Worm (Caenorhabditis elegans) whole organism, L4 larva: ENCODE data around the gene sars-2.
A peak's percentile ranks its signal among the peaks of the same experiment; 100 is the strongest.

Experiments
- D1046.2 ChIP-seq: fragments of 200-800 bp; sonication (Bioruptor generic); IDR thresholded peaks from 2 replicates; pipeline ENCODE4 v1.3.6; 2022; ENCODE audit warnings: missing genetic modification characterization, missing compliant biosample characterization
- F10B5.3 ChIP-seq: sonication (generic microtip); optimal IDR thresholded peaks from 2 replicates; lab custom pipeline; 2016; ENCODE audit warnings: mild to moderate bottlenecking, missing genetic modification characterization, missing compliant biosample characterization
- F26F4.8 ChIP-seq: fragments of 200-800 bp; sonication (Bioruptor generic); conservative IDR thresholded peaks from 2 replicates; pipeline ENCODE4 v1.3.6; 2022; ENCODE audit warnings: missing genetic modification characterization, missing compliant biosample characterization
- F44E2.7 ChIP-seq: fragments of 200-800 bp; sonication (Bioruptor generic); IDR thresholded peaks from 2 replicates; pipeline ENCODE4 v2.1.2; 2022; ENCODE audit warnings: missing genetic modification characterization, missing compliant biosample characterization
- T26A8.4 ChIP-seq: fragments of 200-800 bp; sonication (Bioruptor generic); IDR thresholded peaks from 2 replicates; pipeline ENCODE4 v1.3.6; 2022; ENCODE audit warnings: missing genetic modification characterization, missing compliant biosample characterization
- Y75B8A.6 ChIP-seq: fragments of 200-800 bp; sonication (Bioruptor generic); IDR thresholded peaks from 2 replicates; pipeline ENCODE4 v1.3.6; 2022; ENCODE audit warnings: missing genetic modification reagents, missing genetic modification characterization, missing compliant biosample characterization
- ZK337.2 ChIP-seq: fragments of 200-800 bp; sonication (Bioruptor generic); IDR thresholded peaks from 2 replicates; pipeline ENCODE4 v1.3.6; 2022; ENCODE audit warnings: missing genetic modification reagents, missing genetic modification characterization, missing compliant biosample characterization
- ZK546.5 ChIP-seq, 2 experiments: sonication (generic microtip); optimal IDR thresholded peaks; 2 replicates each; lab custom pipeline; 2017; ENCODE audit warnings: missing biosample characterization in 2 of 2, missing genetic modification characterization in 2 of 2
- aha-1 ChIP-seq: fragments of 150-350 bp; peaks from one replicate; lab custom pipeline; 2014; ENCODE audit warnings: missing biosample characterization, missing genetic modification characterization
- ama-1 ChIP-seq: fragments of 150-350 bp; optimal IDR thresholded peaks from 2 replicates; lab custom pipeline; 2014; ENCODE audit warnings: inconsistent platforms, mixed read lengths
- ceh-28 ChIP-seq: fragments of 150-350 bp; optimal IDR thresholded peaks from 2 replicates; lab custom pipeline; 2014; ENCODE audit warnings: missing biosample characterization, missing genetic modification reagents, missing genetic modification characterization
- ceh-32 ChIP-seq: sonication (generic microtip); optimal IDR thresholded peaks from 2 replicates; lab custom pipeline; 2016; ENCODE audit warnings: mild to moderate bottlenecking, missing genetic modification characterization, missing compliant biosample characterization; ENCODE audit not compliant: poor library complexity
- ceh-44 ChIP-seq: fragments of 200-800 bp; sonication (Bioruptor generic); IDR thresholded peaks from 2 replicates; pipeline ENCODE4 v1.3.6; 2022; ENCODE audit warnings: missing genetic modification reagents, missing genetic modification characterization, missing compliant biosample characterization
- ceh-82 ChIP-seq: sonication (generic microtip); optimal IDR thresholded peaks from 2 replicates; lab custom pipeline; 2017; ENCODE audit warnings: missing biosample characterization, missing genetic modification characterization
- daf-12 ChIP-seq: fragments of 150-350 bp; optimal IDR thresholded peaks from 2 replicates; lab custom pipeline; 2014; ENCODE audit warnings: missing biosample characterization, missing genetic modification reagents, missing genetic modification characterization
- daf-16 ChIP-seq, 3 experiments: sonication (generic microtip); optimal IDR thresholded peaks; 2 replicates each; lab custom pipeline; 2016 to 2017; ENCODE audit warnings: missing genetic modification characterization in 3 of 3, missing genetic modification reagents in 3 of 3, mild to moderate bottlenecking in 2 of 3, missing compliant biosample characterization in 2 of 3, missing biosample characterization in 1 of 3, moderate library complexity in 1 of 3
- daf-8 ChIP-seq: fragments of 200-800 bp; sonication (Bioruptor generic); IDR thresholded peaks from 2 replicates; pipeline ENCODE4 v1.3.6; 2022; ENCODE audit warnings: missing genetic modification characterization, missing compliant biosample characterization
- dmd-6 ChIP-seq: fragments of 200-800 bp; sonication (Bioruptor generic); IDR thresholded peaks from 2 replicates; pipeline ENCODE4 v1.3.6; 2022; ENCODE audit warnings: missing genetic modification reagents, missing genetic modification characterization, missing compliant biosample characterization
- dpl-1 ChIP-seq: fragments of 150-350 bp; optimal IDR thresholded peaks from 2 replicates; lab custom pipeline; 2014; ENCODE audit warnings: missing biosample characterization, missing genetic modification reagents, missing genetic modification characterization
- egl-43 ChIP-seq: fragments of 200-800 bp; sonication (Bioruptor generic); IDR thresholded peaks from 2 replicates; pipeline ENCODE4 v1.3.6; 2022; ENCODE audit warnings: missing genetic modification reagents, missing genetic modification characterization, missing compliant biosample characterization
- fos-1 ChIP-seq: fragments of 150-350 bp; optimal IDR thresholded peaks from 2 replicates; lab custom pipeline; 2014; ENCODE audit warnings: missing biosample characterization, missing genetic modification characterization
- hmg-1.1 ChIP-seq: fragments of 200-800 bp; sonication (Bioruptor generic); IDR thresholded peaks from 2 replicates; pipeline ENCODE4 v1.3.6; 2022; ENCODE audit warnings: missing genetic modification reagents, missing genetic modification characterization, missing compliant biosample characterization
- lin-1 ChIP-seq: fragments of 200-800 bp; sonication (Bioruptor generic); IDR thresholded peaks from 2 replicates; pipeline ENCODE4 v1.3.6; 2022; ENCODE audit warnings: missing genetic modification reagents, missing genetic modification characterization, missing compliant biosample characterization
- lin-29 ChIP-seq: fragments of 200-800 bp; sonication (Bioruptor generic); IDR thresholded peaks from 2 replicates; pipeline ENCODE4 v1.3.6; 2022; ENCODE audit warnings: missing genetic modification reagents, missing genetic modification characterization, missing compliant biosample characterization
- lin-38 ChIP-seq: fragments of 200-800 bp; sonication (Bioruptor generic); IDR thresholded peaks from 2 replicates; pipeline ENCODE4 v1.3.6; 2022; ENCODE audit warnings: missing genetic modification reagents, missing genetic modification characterization, missing compliant biosample characterization
- lin-39 ChIP-seq: fragments of 150-350 bp; optimal IDR thresholded peaks from 2 replicates; lab custom pipeline; 2014; ENCODE audit warnings: missing biosample characterization, missing genetic modification reagents, missing genetic modification characterization
- lir-3 ChIP-seq: sonication (generic microtip); optimal IDR thresholded peaks from 2 replicates; lab custom pipeline; 2016; ENCODE audit warnings: mild to moderate bottlenecking, missing genetic modification characterization, missing compliant biosample characterization
- madf-9 ChIP-seq: fragments of 200-800 bp; sonication (Bioruptor generic); conservative IDR thresholded peaks from 2 replicates; pipeline ENCODE4 v1.3.6; 2022; ENCODE audit warnings: missing genetic modification reagents, missing genetic modification characterization, missing compliant biosample characterization
- mdl-1 ChIP-seq, 2 experiments: fragments of 150-350 bp in 1 of 2; sonication (generic microtip) in 1 of 2; optimal IDR thresholded peaks; 2 replicates each; lab custom pipeline; 2014 to 2017; ENCODE audit warnings: missing biosample characterization in 2 of 2, missing genetic modification characterization in 2 of 2
- mdt-29 ChIP-seq: fragments of 200-800 bp; sonication (Bioruptor generic); IDR thresholded peaks from 2 replicates; pipeline ENCODE4 v1.3.6; 2022; ENCODE audit warnings: missing genetic modification reagents, missing genetic modification characterization, missing compliant biosample characterization
- mep-1 ChIP-seq: fragments of 150-350 bp; sonication (generic microtip); optimal IDR thresholded peaks from 3 replicates; lab custom pipeline; 2014; ENCODE audit warnings: missing biosample characterization, missing genetic modification characterization
- mes-2 ChIP-seq: sonication (generic microtip); optimal IDR thresholded peaks from 2 replicates; lab custom pipeline; 2016; ENCODE audit warnings: missing genotype, mild to moderate bottlenecking, missing genetic modification characterization, missing compliant biosample characterization; ENCODE audit not compliant: poor library complexity, severe bottlenecking
- mxl-3 ChIP-seq: fragments of 200-800 bp; sonication (Bioruptor generic); optimal IDR thresholded peaks from 2 replicates; lab custom pipeline; 2018; ENCODE audit warnings: mild to moderate bottlenecking, missing genetic modification characterization, missing compliant biosample characterization
- nhr-111 ChIP-seq: fragments of 200-800 bp; sonication (Bioruptor generic); optimal IDR thresholded peaks from 2 replicates; lab custom pipeline; 2018; ENCODE audit warnings: mild to moderate bottlenecking, missing genetic modification characterization, missing compliant biosample characterization
- nhr-25 ChIP-seq: sonication (generic microtip); optimal IDR thresholded peaks from 2 replicates; lab custom pipeline; 2017; ENCODE audit warnings: missing genetic modification characterization, mild to moderate bottlenecking, missing compliant biosample characterization, antibody characterized with exemption, moderate library complexity, borderline replicate concordance; ENCODE audit not compliant: insufficient read depth
- nhr-41 ChIP-seq: fragments of 200-800 bp; sonication (Bioruptor generic); IDR thresholded peaks from 2 replicates; pipeline ENCODE4 v1.3.6; 2022; ENCODE audit warnings: missing genetic modification reagents, missing genetic modification characterization, missing compliant biosample characterization
- sdz-12 ChIP-seq: fragments of 200-800 bp; sonication (Bioruptor generic); optimal IDR thresholded peaks from 2 replicates; lab custom pipeline; 2018; ENCODE audit warnings: mild to moderate bottlenecking, missing genetic modification characterization, missing compliant biosample characterization
- set-16 ChIP-seq: fragments of 200-800 bp; sonication (Bioruptor generic); IDR thresholded peaks from 2 replicates; pipeline ENCODE4 v1.3.6; 2022; ENCODE audit warnings: missing genetic modification reagents, missing genetic modification characterization, missing compliant biosample characterization
- tag-97 ChIP-seq: fragments of 200-800 bp; sonication (Bioruptor generic); IDR thresholded peaks from 2 replicates; pipeline ENCODE4 v1.3.6; 2022; ENCODE audit warnings: missing genetic modification characterization, missing compliant biosample characterization
- zag-1 ChIP-seq: fragments of 150-350 bp; optimal IDR thresholded peaks from 2 replicates; lab custom pipeline; 2014; ENCODE audit warnings: missing biosample characterization, missing genetic modification characterization
- zfp-2 ChIP-seq: sonication (generic microtip); optimal IDR thresholded peaks from 2 replicates; lab custom pipeline; 2016; ENCODE audit warnings: mild to moderate bottlenecking, missing genetic modification characterization, missing compliant biosample characterization
- zip-2 ChIP-seq: fragments of 150-350 bp; optimal IDR thresholded peaks from 2 replicates; lab custom pipeline; 2014; ENCODE audit warnings: missing biosample characterization, missing genetic modification characterization
- ztf-11 ChIP-seq: fragments of 150-350 bp; optimal IDR thresholded peaks from 2 replicates; lab custom pipeline; 2014; ENCODE audit warnings: missing biosample characterization, missing genetic modification characterization
- ztf-7 ChIP-seq: fragments of 150-350 bp; optimal IDR thresholded peaks from 2 replicates; lab custom pipeline; 2014; ENCODE audit warnings: missing biosample characterization, missing genetic modification characterization

The sars-2 gene

ce11 chrIV:4398890-4399289 lies 41.5 kb downstream of the sars-2 start:
- TF ChIP-seq ama-1 (lab: Kevin White, UChicago): no peak
- no peak for TF ChIP-seq ztf-11 (tag; lab: Kevin White, UChicago)
- no peak for TF ChIP-seq zfp-2
- no peak for TF ChIP-seq egl-43 (GFP tag; lab: Robert Waterston, UW)
- TF ChIP-seq zag-1 (tag; lab: Kevin White, UChicago): no peak
- TF ChIP-seq tag-97: no peak
- TF ChIP-seq ceh-28 (tag; lab: Kevin White, UChicago): no peak
- no peak for TF ChIP-seq hmg-1.1 (GFP tag; lab: Robert Waterston, UW)
- no peak for TF ChIP-seq lin-39
- TF ChIP-seq lir-3 (tag; lab: Kevin White, UChicago): no peak
- TF ChIP-seq ceh-82: no peak
- no peak for TF ChIP-seq dmd-6 (GFP tag; lab: Robert Waterston, UW)
- no peak for TF ChIP-seq lin-1 (GFP tag; lab: Robert Waterston, UW)
- TF ChIP-seq mes-2: no peak

ce11 chrIV:4399418-4400136 lies 42.1 kb downstream of the sars-2 start:
- TF ChIP-seq ceh-28 (tag; lab: Kevin White, UChicago) (no peak), Y75B8A.6 (GFP tag; lab: Robert Waterston, UW) (no peak), F10B5.3 (no peak), daf-8 (GFP tag; lab: Robert Waterston, UW) (no peak), lin-29 (GFP tag; lab: Robert Waterston, UW) (no peak), daf-16 (GFP tag; optimal IDR thresholded peaks at IDR 0.05; lab: Kevin White, UChicago) (no peak), daf-16 (tag; optimal IDR thresholded peaks at IDR 0.05; lab: Kevin White, UChicago) (peak; percentile 3), lin-39 (no peak), sdz-12 (GFP tag; lab: Kevin White, UChicago) (no peak), F44E2.7 (GFP tag; lab: Robert Waterston, UW) (0 out of 2 replicates have a peak, but pooled peaks have one; percentile 36), lin-38 (GFP tag; lab: Robert Waterston, UW) (peak; percentile 18), madf-9 (GFP tag; lab: Robert Waterston, UW) (0 out of 2 replicates have a peak, but pooled peaks have one; percentile 13), mxl-3 (peak; percentile 29), nhr-25 (tag; lab: Kevin White, UChicago) (peak; percentile 1), set-16 (GFP tag; lab: Robert Waterston, UW) (peak; percentile 95), fos-1 (tag; lab: Kevin White, UChicago) (no peak)

ce11 chrIV:4400350-4401326 lies 43.2 kb downstream of the sars-2 start, which contains the start of gene Y24D9A.6:
Y24D9A.6 (minus strand) TSS chrIV:4400400.
- TF ChIP-seq F26F4.8 (GFP tag; lab: Robert Waterston, UW): no peak
- TF ChIP-seq dpl-1: peak; percentile 30
- no peak for TF ChIP-seq ZK337.2
- no peak for TF ChIP-seq ZK546.5 (tag; optimal IDR thresholded peaks at IDR 0.05; lab: Kevin White, UChicago)
- no peak for TF ChIP-seq zip-2
- no peak; the same call in 1 of the 2 replicates for TF ChIP-seq mdt-29 (GFP tag; lab: Robert Waterston, UW)
- peak; percentile 91 for TF ChIP-seq nhr-25 (tag; lab: Kevin White, UChicago)
- no peak for TF ChIP-seq ceh-44 (GFP tag; lab: Robert Waterston, UW)
- TF ChIP-seq lin-1 (GFP tag; lab: Robert Waterston, UW): no peak
- TF ChIP-seq ama-1 (lab: Kevin White, UChicago): no peak
- TF ChIP-seq mep-1 (tag; lab: Kevin White, UChicago): peak; percentile 58
- TF ChIP-seq ceh-32 (tag; lab: Kevin White, UChicago): no peak
- TF ChIP-seq mdl-1 (tag; optimal IDR thresholded peaks at IDR 0.05; lab: Kevin White, UChicago): peak; percentile 19 to 81
- TF ChIP-seq nhr-41: no peak
- no peak for TF ChIP-seq ztf-7 (tag; lab: Kevin White, UChicago)
- TF ChIP-seq nhr-111: no peak
- no peak for TF ChIP-seq daf-8 (GFP tag; lab: Robert Waterston, UW)
- TF ChIP-seq aha-1: peak; percentile 79
- no peak for TF ChIP-seq egl-43 (GFP tag; lab: Robert Waterston, UW)
- TF ChIP-seq zag-1 (tag; lab: Kevin White, UChicago): no peak
- 0 out of 2 replicates have a peak, but pooled peaks have one; percentile 24 for TF ChIP-seq T26A8.4
- no peak for TF ChIP-seq daf-12
- TF ChIP-seq D1046.2 (GFP tag; lab: Robert Waterston, UW): no peak
